Fruit fly (Drosophila melanogaster): ENCODE measurements around the gene CG33645.

- no peak for TF ChIP-seq psq (optimal IDR thresholded peaks at IDR 0.05)
- no peak for TF ChIP-seq insv (optimal IDR thresholded peaks at IDR 0.05)
- no peak for TF ChIP-seq h (optimal IDR thresholded peaks at IDR 0.05)
- no peak for TF ChIP-seq Sin3A (optimal IDR thresholded peaks at IDR 0.05)
- TF ChIP-seq Myc (optimal IDR thresholded peaks at IDR 0.05): no peak
- TF ChIP-seq ttk (optimal IDR thresholded peaks at IDR 0.05): no peak
Measured at dm6 chr2L:13497915-13498314, 34.7 kb upstream of the CG33645 start.

Data from Kc167 (cell line).